Worm (Caenorhabditis elegans) whole organism, L4 larva: Measurements from ENCODE around the gene T04C12.8.

Experiments used
- F10B5.3 ChIP-seq: sonication (generic microtip); optimal IDR thresholded peaks from 2 replicates; lab custom pipeline; 2016; ENCODE audit warnings: mild to moderate bottlenecking, missing genetic modification characterization, missing compliant biosample characterization
- F26F4.8 ChIP-seq: fragments of 200-800 bp; sonication (Bioruptor generic); conservative IDR thresholded peaks from 2 replicates; pipeline ENCODE4 v1.3.6; 2022; ENCODE audit warnings: missing genetic modification characterization, missing compliant biosample characterization
- F37D6.2 ChIP-seq: sonication (generic microtip); optimal IDR thresholded peaks from 2 replicates; lab custom pipeline; 2016; ENCODE audit warnings: mild to moderate bottlenecking, missing genetic modification characterization, missing compliant biosample characterization
- R02D3.7 ChIP-seq: fragments of 150-350 bp; sonication (generic microtip); optimal IDR thresholded peaks from 3 replicates; lab custom pipeline; 2014; ENCODE audit warnings: missing biosample characterization, missing genetic modification characterization
- Y105C5A.15 ChIP-seq: fragments of 200-800 bp; sonication (Bioruptor generic); IDR thresholded peaks from 2 replicates; pipeline ENCODE4 v1.3.6; 2022; ENCODE audit warnings: missing genetic modification characterization, missing compliant biosample characterization
- Y75B8A.6 ChIP-seq: fragments of 200-800 bp; sonication (Bioruptor generic); IDR thresholded peaks from 2 replicates; pipeline ENCODE4 v1.3.6; 2022; ENCODE audit warnings: missing genetic modification reagents, missing genetic modification characterization, missing compliant biosample characterization
- aha-1 ChIP-seq: fragments of 150-350 bp; peaks from one replicate; lab custom pipeline; 2014; ENCODE audit warnings: missing biosample characterization, missing genetic modification characterization
- attf-4 ChIP-seq: sonication (generic microtip); optimal IDR thresholded peaks from 3 replicates; lab custom pipeline; 2017; ENCODE audit warnings: missing biosample characterization, missing genetic modification characterization
- ceh-62 ChIP-seq: sonication (generic microtip); optimal IDR thresholded peaks from 2 replicates; lab custom pipeline; 2017; ENCODE audit warnings: missing biosample characterization, missing genetic modification characterization
- ceh-82 ChIP-seq: sonication (generic microtip); optimal IDR thresholded peaks from 2 replicates; lab custom pipeline; 2017; ENCODE audit warnings: missing biosample characterization, missing genetic modification characterization
- ces-1 ChIP-seq: fragments of 150-350 bp; sonication (generic microtip); optimal IDR thresholded peaks from 4 replicates; lab custom pipeline; 2014; ENCODE audit warnings: missing biosample characterization, missing genetic modification reagents, missing genetic modification characterization
- ctbp-1 ChIP-seq: fragments of 200-800 bp; sonication (Bioruptor generic); IDR thresholded peaks from 2 replicates; pipeline ENCODE4 v1.3.6; 2022; ENCODE audit warnings: missing genetic modification reagents, missing genetic modification characterization, missing compliant biosample characterization
- daf-12 ChIP-seq: fragments of 150-350 bp; optimal IDR thresholded peaks from 2 replicates; lab custom pipeline; 2014; ENCODE audit warnings: missing biosample characterization, missing genetic modification reagents, missing genetic modification characterization
- daf-16 ChIP-seq, 3 experiments: sonication (generic microtip); optimal IDR thresholded peaks; 2 replicates each; lab custom pipeline; 2016 to 2017; ENCODE audit warnings: missing genetic modification characterization in 3 of 3, missing genetic modification reagents in 3 of 3, mild to moderate bottlenecking in 2 of 3, missing compliant biosample characterization in 2 of 3, missing biosample characterization in 1 of 3, moderate library complexity in 1 of 3
- daf-19 ChIP-seq: fragments of 200-800 bp; sonication (Bioruptor generic); conservative IDR thresholded peaks from 2 replicates; pipeline ENCODE4 v1.3.6; 2022; ENCODE audit warnings: missing genetic modification characterization, missing compliant biosample characterization
- dmd-6 ChIP-seq: fragments of 200-800 bp; sonication (Bioruptor generic); IDR thresholded peaks from 2 replicates; pipeline ENCODE4 v1.3.6; 2022; ENCODE audit warnings: missing genetic modification reagents, missing genetic modification characterization, missing compliant biosample characterization
- egl-43 ChIP-seq: fragments of 200-800 bp; sonication (Bioruptor generic); IDR thresholded peaks from 2 replicates; pipeline ENCODE4 v1.3.6; 2022; ENCODE audit warnings: missing genetic modification reagents, missing genetic modification characterization, missing compliant biosample characterization
- fkh-10 ChIP-seq: fragments of 150-350 bp; optimal IDR thresholded peaks from 2 replicates; lab custom pipeline; 2014; ENCODE audit warnings: missing biosample characterization, missing genetic modification reagents, missing genetic modification characterization
- fos-1 ChIP-seq: fragments of 150-350 bp; optimal IDR thresholded peaks from 2 replicates; lab custom pipeline; 2014; ENCODE audit warnings: missing biosample characterization, missing genetic modification characterization
- hif-1 ChIP-seq, 2 experiments: sonication (generic microtip); optimal IDR thresholded peaks; 2 replicates each; lab custom pipeline; 2016 to 2017; ENCODE audit warnings: missing compliant biosample characterization in 2 of 2, missing genetic modification characterization in 2 of 2, missing genetic modification reagents in 2 of 2, missing genotype in 2 of 2, mild to moderate bottlenecking in 1 of 2
- hlh-30 ChIP-seq: sonication (generic microtip); optimal IDR thresholded peaks from 2 replicates; lab custom pipeline; 2017; ENCODE audit warnings: antibody characterized with exemption, mild to moderate bottlenecking, missing genetic modification characterization, missing compliant biosample characterization; ENCODE audit not compliant: insufficient read depth
- jun-1 ChIP-seq: fragments of 150-350 bp; optimal IDR thresholded peaks from 2 replicates; lab custom pipeline; 2014; ENCODE audit warnings: missing biosample characterization, missing genetic modification reagents, missing genetic modification characterization
- lim-7 ChIP-seq: fragments of 200-800 bp; sonication (Bioruptor generic); IDR thresholded peaks from 2 replicates; pipeline ENCODE4 v1.3.6; 2022; ENCODE audit warnings: missing genetic modification characterization, missing compliant biosample characterization
- lin-1 ChIP-seq: fragments of 200-800 bp; sonication (Bioruptor generic); IDR thresholded peaks from 2 replicates; pipeline ENCODE4 v1.3.6; 2022; ENCODE audit warnings: missing genetic modification reagents, missing genetic modification characterization, missing compliant biosample characterization
- lin-13 ChIP-seq: fragments of 150-350 bp; optimal IDR thresholded peaks from 2 replicates; lab custom pipeline; 2014; ENCODE audit warnings: missing biosample characterization, missing genetic modification reagents, missing genetic modification characterization
- lin-38 ChIP-seq: fragments of 200-800 bp; sonication (Bioruptor generic); IDR thresholded peaks from 2 replicates; pipeline ENCODE4 v1.3.6; 2022; ENCODE audit warnings: missing genetic modification reagents, missing genetic modification characterization, missing compliant biosample characterization
- lsy-2 ChIP-seq, 2 experiments: fragments of 150-350 bp in 1 of 2; sonication (generic microtip) in 1 of 2; optimal IDR thresholded peaks; 2 replicates each; lab custom pipeline; 2014 to 2017; ENCODE audit warnings: missing biosample characterization in 2 of 2, missing genetic modification characterization in 2 of 2
- madf-9 ChIP-seq: fragments of 200-800 bp; sonication (Bioruptor generic); conservative IDR thresholded peaks from 2 replicates; pipeline ENCODE4 v1.3.6; 2022; ENCODE audit warnings: missing genetic modification reagents, missing genetic modification characterization, missing compliant biosample characterization
- mdl-1 ChIP-seq, 2 experiments: fragments of 150-350 bp in 1 of 2; sonication (generic microtip) in 1 of 2; optimal IDR thresholded peaks; 2 replicates each; lab custom pipeline; 2014 to 2017; ENCODE audit warnings: missing biosample characterization in 2 of 2, missing genetic modification characterization in 2 of 2
- mdt-29 ChIP-seq: fragments of 200-800 bp; sonication (Bioruptor generic); IDR thresholded peaks from 2 replicates; pipeline ENCODE4 v1.3.6; 2022; ENCODE audit warnings: missing genetic modification reagents, missing genetic modification characterization, missing compliant biosample characterization
- mxl-2 ChIP-seq: fragments of 200-800 bp; sonication (Bioruptor generic); conservative IDR thresholded peaks from 2 replicates; pipeline ENCODE4 v1.3.6; 2022; ENCODE audit warnings: missing genetic modification reagents, missing genetic modification characterization, missing compliant biosample characterization
- nhr-111 ChIP-seq: fragments of 200-800 bp; sonication (Bioruptor generic); optimal IDR thresholded peaks from 2 replicates; lab custom pipeline; 2018; ENCODE audit warnings: mild to moderate bottlenecking, missing genetic modification characterization, missing compliant biosample characterization
- nhr-25 ChIP-seq: sonication (generic microtip); optimal IDR thresholded peaks from 2 replicates; lab custom pipeline; 2017; ENCODE audit warnings: missing genetic modification characterization, mild to moderate bottlenecking, missing compliant biosample characterization, antibody characterized with exemption, moderate library complexity, borderline replicate concordance; ENCODE audit not compliant: insufficient read depth
- nhr-76 ChIP-seq: fragments of 150-350 bp; optimal IDR thresholded peaks from 2 replicates; lab custom pipeline; 2014; ENCODE audit warnings: missing biosample characterization, missing genetic modification characterization
- php-3 ChIP-seq: fragments of 200-800 bp; sonication (Bioruptor generic); IDR thresholded peaks from 2 replicates; pipeline ENCODE4 v1.3.6; 2022; ENCODE audit warnings: missing genetic modification reagents, missing genetic modification characterization, missing compliant biosample characterization
- saeg-2 ChIP-seq: fragments of 200-800 bp; sonication (Bioruptor generic); IDR thresholded peaks from 2 replicates; pipeline ENCODE4 v1.3.6; 2022; ENCODE audit warnings: missing genetic modification reagents, missing genetic modification characterization, missing compliant biosample characterization
- sdz-12 ChIP-seq: fragments of 200-800 bp; sonication (Bioruptor generic); optimal IDR thresholded peaks from 2 replicates; lab custom pipeline; 2018; ENCODE audit warnings: mild to moderate bottlenecking, missing genetic modification characterization, missing compliant biosample characterization
- set-16 ChIP-seq: fragments of 200-800 bp; sonication (Bioruptor generic); IDR thresholded peaks from 2 replicates; pipeline ENCODE4 v1.3.6; 2022; ENCODE audit warnings: missing genetic modification reagents, missing genetic modification characterization, missing compliant biosample characterization
- spr-1 ChIP-seq: sonication (generic microtip); optimal IDR thresholded peaks from 2 replicates; lab custom pipeline; 2016; ENCODE audit warnings: mild to moderate bottlenecking, missing genetic modification characterization, missing compliant biosample characterization
- spr-3 ChIP-seq: fragments of 200-800 bp; sonication (Bioruptor generic); optimal IDR thresholded peaks from 2 replicates; lab custom pipeline; 2018; ENCODE audit warnings: mild to moderate bottlenecking, missing genetic modification characterization, missing compliant biosample characterization
- tra-1 ChIP-seq: fragments of 200-800 bp; sonication (Bioruptor generic); IDR thresholded peaks from 2 replicates; pipeline ENCODE4 v1.3.6; 2022; ENCODE audit warnings: missing genetic modification reagents, missing genetic modification characterization, missing compliant biosample characterization
- unc-39 ChIP-seq: sonication (generic microtip); optimal IDR thresholded peaks from 2 replicates; lab custom pipeline; 2017; ENCODE audit warnings: missing biosample characterization, missing genetic modification characterization
- unc-62 ChIP-seq, 3 experiments: fragments of 150-350 bp in 1 of 3; sonication (generic microtip); optimal IDR thresholded peaks in 2 of 3; peaks in 1 of 3; 1 replicate in 1 of 3; 2 replicates in 2 of 3; lab custom pipeline; 2014 to 2017; ENCODE audit warnings: missing biosample characterization in 3 of 3, missing genetic modification characterization in 3 of 3, missing genetic modification reagents in 3 of 3, missing genotype in 1 of 3
- zag-1 ChIP-seq: fragments of 150-350 bp; optimal IDR thresholded peaks from 2 replicates; lab custom pipeline; 2014; ENCODE audit warnings: missing biosample characterization, missing genetic modification characterization
- zfp-3 ChIP-seq: fragments of 200-800 bp; sonication (Bioruptor generic); conservative IDR thresholded peaks from 2 replicates; pipeline ENCODE4 v1.3.6; 2022; ENCODE audit warnings: missing genetic modification reagents, missing genetic modification characterization, missing compliant biosample characterization
- zip-11 ChIP-seq: fragments of 200-800 bp; sonication (Bioruptor generic); IDR thresholded peaks from 2 replicates; pipeline ENCODE4 v1.3.6; 2022; ENCODE audit warnings: missing genetic modification characterization, missing compliant biosample characterization
- ztf-7 ChIP-seq: fragments of 150-350 bp; optimal IDR thresholded peaks from 2 replicates; lab custom pipeline; 2014; ENCODE audit warnings: missing biosample characterization, missing genetic modification characterization

T04C12.8 gene

ce11 chrV:11069277-11069676, at the start of gene T04C12.8 (continued):
- TF ChIP-seq hif-1 (tag; optimal IDR thresholded peaks at IDR 0.05; lab: Kevin White, UChicago) (peak in 1 of 2 experiments; percentile 27), F26F4.8 (GFP tag; lab: Robert Waterston, UW) (no peak), lim-7 (GFP tag; lab: Robert Waterston, UW) (no peak), zfp-3 (GFP tag; lab: Robert Waterston, UW) (no peak), nhr-76 (tag; lab: Kevin White, UChicago) (no peak), jun-1 (no peak), fkh-10 (GFP tag; lab: Kevin White, UChicago) (no peak), Y75B8A.6 (GFP tag; lab: Robert Waterston, UW) (no peak), mxl-2 (GFP tag; lab: Robert Waterston, UW) (no peak), F37D6.2 (tag; lab: Kevin White, UChicago) (no peak), ces-1 (GFP tag; lab: Kevin White, UChicago) (no peak), unc-62 (GFP tag; optimal IDR thresholded peaks at IDR 0.05 in 1 of 2; lab: Kevin White, UChicago) (no peak), unc-62 (tag; optimal IDR thresholded peaks at IDR 0.05; lab: Kevin White, UChicago) (no peak), R02D3.7 (no peak), fos-1 (tag; lab: Kevin White, UChicago) (no peak), nhr-111 (GFP tag; lab: Kevin White, UChicago) (no peak), mdt-29 (GFP tag; lab: Robert Waterston, UW) (no peak), nhr-25 (tag; lab: Kevin White, UChicago) (no peak), tra-1 (GFP tag; lab: Robert Waterston, UW) (peak; percentile 61; the same call in 1 of the 2 replicates), lin-38 (GFP tag; lab: Robert Waterston, UW) (no peak), unc-39 (tag; lab: Kevin White, UChicago) (no peak), madf-9 (GFP tag; lab: Robert Waterston, UW) (no peak), F10B5.3 (tag; lab: Kevin White, UChicago) (no peak), dmd-6 (GFP tag; lab: Robert Waterston, UW) (peak; percentile 92), ceh-82 (tag; lab: Kevin White, UChicago) (no peak), mdl-1 (tag; optimal IDR thresholded peaks at IDR 0.05; lab: Kevin White, UChicago) (peak in 1 of 2 experiments; percentile 77), spr-3 (GFP tag; lab: Kevin White, UChicago) (no peak), hlh-30 (peak; percentile 69), ctbp-1 (GFP tag; lab: Robert Waterston, UW) (no peak), egl-43 (no peak), aha-1 (tag; lab: Kevin White, UChicago) (no peak), saeg-2 (peak; percentile 65; the same call in 1 of the 2 replicates), spr-1 (tag; lab: Kevin White, UChicago) (no peak), daf-16 (GFP tag; optimal IDR thresholded peaks at IDR 0.05; lab: Kevin White, UChicago) (peak in 1 of 2 experiments; percentile 86), daf-16 (tag; optimal IDR thresholded peaks at IDR 0.05; lab: Kevin White, UChicago) (peak; percentile 99), zip-11 (GFP tag; lab: Robert Waterston, UW) (no peak), lin-1 (GFP tag; lab: Robert Waterston, UW) (peak; percentile 52), zag-1 (tag; lab: Kevin White, UChicago) (no peak), ceh-62 (tag; lab: Kevin White, UChicago) (no peak), Y105C5A.15 (no peak), daf-19 (GFP tag; lab: Robert Waterston, UW) (no peak), php-3 (GFP tag; lab: Robert Waterston, UW) (peak; percentile 94), set-16 (GFP tag; lab: Robert Waterston, UW) (no peak), ztf-7 (tag; lab: Kevin White, UChicago) (no peak), daf-12 (no peak), sdz-12 (GFP tag; lab: Kevin White, UChicago) (no peak), lin-13 (no peak), lsy-2 (tag; optimal IDR thresholded peaks at IDR 0.05; lab: Kevin White, UChicago) (peak in 1 of 2 experiments; percentile 53), attf-4 (no peak)
